Worm (Caenorhabditis elegans) whole organism, midembryonic: ENCODE results near the gene hpo-39.
"Not testable (repeated sequence)": the region's sequence is repeated elsewhere in the genome, so short reads cannot be mapped to it uniquely, and the experiment has no call there.

Experiments used
- T22C8.4 ChIP-seq: fragments of 200-800 bp; sonication (Bioruptor generic); IDR thresholded peaks from 2 replicates; pipeline ENCODE4 v1.3.6; 2022; ENCODE audit warnings: missing genetic modification characterization, missing compliant biosample characterization
- cog-1 ChIP-seq: sonication (generic microtip); optimal IDR thresholded peaks from 2 replicates; lab custom pipeline; 2016; ENCODE audit warnings: missing genetic modification characterization, missing compliant biosample characterization
- flt-1 ChIP-seq: fragments of 200-800 bp; sonication (Bioruptor generic); IDR thresholded peaks from 2 replicates; pipeline ENCODE4 v1.3.6; 2022; ENCODE audit warnings: missing genetic modification characterization, missing compliant biosample characterization
- klf-2 ChIP-seq: fragments of 200-800 bp; sonication (Bioruptor generic); conservative IDR thresholded peaks from 2 replicates; pipeline ENCODE4 v1.3.6; 2022; ENCODE audit warnings: missing genetic modification reagents, missing genetic modification characterization, missing compliant biosample characterization
- med-1 ChIP-seq: sonication (generic microtip); optimal IDR thresholded peaks from 2 replicates; lab custom pipeline; 2017; ENCODE audit warnings: missing genetic modification characterization, mild to moderate bottlenecking, missing compliant biosample characterization, antibody characterized with exemption, missing genetic modification reagents; ENCODE audit not compliant: insufficient read depth
- ref-1 ChIP-seq: fragments of 200-800 bp; sonication (Bioruptor generic); conservative IDR thresholded peaks from 2 replicates; pipeline ENCODE4 v1.3.6; 2022; ENCODE audit warnings: missing genetic modification reagents, missing genetic modification characterization, missing compliant biosample characterization
- tab-1 ChIP-seq: fragments of 200-800 bp; sonication (Bioruptor generic); IDR thresholded peaks from 2 replicates; pipeline ENCODE4 v1.3.6; 2022; ENCODE audit warnings: missing genetic modification characterization, missing compliant biosample characterization
- ztf-23 ChIP-seq: fragments of 200-800 bp; sonication (Bioruptor generic); IDR thresholded peaks from 2 replicates; pipeline ENCODE4 v1.3.6; 2022; ENCODE audit warnings: missing genetic modification reagents, missing genetic modification characterization, missing compliant biosample characterization
- ztf-29 ChIP-seq: fragments of 200-800 bp; sonication (Bioruptor generic); IDR thresholded peaks from 2 replicates; pipeline ENCODE4 v1.3.6; 2022; ENCODE audit warnings: missing genetic modification reagents, missing genetic modification characterization, missing compliant biosample characterization

hpo-39 gene

ce11 chrV:4571997-4572396 lies 1.7 kb downstream of the hpo-39 start:
- TF ChIP-seq med-1 (GFP tag; lab: Kevin White, UChicago): no peak
- no peak for TF ChIP-seq tab-1 (GFP tag; lab: Robert Waterston, UW)
- TF ChIP-seq klf-2 (GFP tag; lab: Robert Waterston, UW): no peak
- TF ChIP-seq ztf-29 (GFP tag; lab: Robert Waterston, UW): no peak
- TF ChIP-seq ref-1 (GFP tag; lab: Robert Waterston, UW): no peak
- TF ChIP-seq cog-1 (tag; lab: Kevin White, UChicago): no peak
- TF ChIP-seq T22C8.4 (GFP tag; lab: Robert Waterston, UW): no peak
- no peak for TF ChIP-seq flt-1 (GFP tag; lab: Robert Waterston, UW)

ce11 chrV:4570833-4571232 lies 2.9 kb downstream of the hpo-39 start, which contains the start of gene Y61A9LA.3:
TSS of gene Y61A9LA.3 (plus strand) at chrV:4571133.
- TF ChIP-seq T22C8.4 (GFP tag; lab: Robert Waterston, UW): 0 out of 2 replicates have a peak, but pooled peaks have one; percentile 27
- TF ChIP-seq ztf-29 (GFP tag; lab: Robert Waterston, UW): no peak

- TF ChIP-seq cog-1 (tag; lab: Kevin White, UChicago) (no peak), T22C8.4 (GFP tag; lab: Robert Waterston, UW) (no peak), tab-1 (GFP tag; lab: Robert Waterston, UW) (no peak), ztf-29 (GFP tag; lab: Robert Waterston, UW) (no peak), ztf-23 (GFP tag; lab: Robert Waterston, UW) (no peak), med-1 (GFP tag; lab: Kevin White, UChicago) (no peak), flt-1 (GFP tag; lab: Robert Waterston, UW) (no peak), klf-2 (GFP tag; lab: Robert Waterston, UW) (no peak)
These were observed 3.6 kb downstream of the hpo-39 start, which contains the start of gene sut-2 for ce11 chrV:4569999-4570627. TSS of gene sut-2 (minus strand) at chrV:4570049.

- TF ChIP-seq T22C8.4 (GFP tag; lab: Robert Waterston, UW): no peak
- no peak for TF ChIP-seq klf-2 (GFP tag; lab: Robert Waterston, UW)
- TF ChIP-seq med-1 (GFP tag; lab: Kevin White, UChicago): no peak
- TF ChIP-seq ref-1 (GFP tag; lab: Robert Waterston, UW): no peak
- TF ChIP-seq cog-1 (tag; lab: Kevin White, UChicago): no peak
- no peak for TF ChIP-seq tab-1 (GFP tag; lab: Robert Waterston, UW)
- no peak for TF ChIP-seq ztf-29 (GFP tag; lab: Robert Waterston, UW)
- TF ChIP-seq flt-1 (GFP tag; lab: Robert Waterston, UW): no peak
- TF ChIP-seq ztf-23 (GFP tag; lab: Robert Waterston, UW): no peak
These were observed 11.2 kb downstream of the hpo-39 start for ce11 chrV:4562493-4562892.

- TF ChIP-seq ztf-29, tab-1, T22C8.4 (GFP tag; lab: Robert Waterston, UW): not testable (repeated sequence)
These were observed 13.3 kb downstream of the hpo-39 start, which contains the start of gene Y61A9LA.4 for ce11 chrV:4560441-4560840. TSS of gene Y61A9LA.4 (plus strand) at chrV:4560741.

ce11 chrV:4559701-4560100 lies 14.0 kb downstream of the hpo-39 start, which contains the start of gene Y61A9LA.7:
TSS of gene Y61A9LA.7 (minus strand) at chrV:4559801.
- no peak for TF ChIP-seq T22C8.4 (GFP tag; lab: Robert Waterston, UW)
- TF ChIP-seq tab-1 (GFP tag; lab: Robert Waterston, UW): no peak
- TF ChIP-seq med-1 (GFP tag; lab: Kevin White, UChicago): no peak
- TF ChIP-seq cog-1 (tag; lab: Kevin White, UChicago): no peak
- TF ChIP-seq klf-2 (GFP tag; lab: Robert Waterston, UW): no peak
- no peak for TF ChIP-seq ref-1 (GFP tag; lab: Robert Waterston, UW)
- TF ChIP-seq ztf-23 (GFP tag; lab: Robert Waterston, UW): no peak
- no peak for TF ChIP-seq ztf-29 (GFP tag; lab: Robert Waterston, UW)
- no peak for TF ChIP-seq flt-1 (GFP tag; lab: Robert Waterston, UW)

- TF ChIP-seq cog-1 (tag; lab: Kevin White, UChicago); tab-1 (GFP tag; lab: Robert Waterston, UW); ztf-29 (GFP tag; lab: Robert Waterston, UW): not testable (repeated sequence)
These were observed 20.2 kb downstream of the hpo-39 start, which contains the start of gene Y61A9LA.12 for ce11 chrV:4553572-4553971. TSS of gene Y61A9LA.12 (plus strand) at chrV:4553872.

- TF ChIP-seq klf-2 (GFP tag; lab: Robert Waterston, UW) (0 out of 2 replicates have a peak, but pooled peaks have one; percentile 20), ztf-23 (GFP tag; lab: Robert Waterston, UW) (0 out of 2 replicates have a peak, but pooled peaks have one; percentile 28)
These were observed 21.2 kb downstream of the hpo-39 start for ce11 chrV:4552394-4553096.

- TF ChIP-seq flt-1 (GFP tag; lab: Robert Waterston, UW) (no peak), klf-2 (GFP tag; lab: Robert Waterston, UW) (0 out of 2 replicates have a peak, but pooled peaks have one; percentile 40)
These were observed 21.8 kb downstream of the hpo-39 start for ce11 chrV:4551911-4552310.
